Worm (Caenorhabditis elegans) whole organism, L3 larva: Measurements from ENCODE around the gene W03F9.1.

Experiments used
- R02D3.7 ChIP-seq: fragments of 150-350 bp; optimal IDR thresholded peaks from 2 replicates; lab custom pipeline; 2014; ENCODE audit warnings: missing biosample characterization, missing genetic modification characterization
- ama-1 ChIP-seq: fragments of 150-350 bp; optimal IDR thresholded peaks from 2 replicates; lab custom pipeline; 2018
- ceh-16 ChIP-seq: sonication (generic microtip); optimal IDR thresholded peaks from 2 replicates; lab custom pipeline; 2017; ENCODE audit warnings: missing biosample characterization, missing genetic modification characterization
- ceh-28 ChIP-seq: fragments of 150-350 bp; optimal IDR thresholded peaks from 2 replicates; lab custom pipeline; 2014; ENCODE audit warnings: missing biosample characterization, missing genetic modification reagents, missing genetic modification characterization
- ceh-82 ChIP-seq: fragments of 150-350 bp; optimal IDR thresholded peaks from 2 replicates; lab custom pipeline; 2014; ENCODE audit warnings: missing biosample characterization, missing genetic modification characterization
- daf-12 ChIP-seq: fragments of 150-350 bp; optimal IDR thresholded peaks from 2 replicates; lab custom pipeline; 2014; ENCODE audit warnings: missing biosample characterization, missing genetic modification reagents, missing genetic modification characterization
- egl-27 ChIP-seq: sonication (generic microtip); optimal IDR thresholded peaks from 4 replicates; lab custom pipeline; 2017; ENCODE audit warnings: missing biosample characterization, missing genetic modification reagents, missing genetic modification characterization
- egl-5 ChIP-seq: fragments of 150-350 bp; optimal IDR thresholded peaks from 2 replicates; lab custom pipeline; 2017; ENCODE audit warnings: missing biosample characterization, missing genetic modification reagents, missing genetic modification characterization, inconsistent platforms
- elt-1 ChIP-seq: fragments of 150-350 bp; optimal IDR thresholded peaks from 2 replicates; lab custom pipeline; 2014; ENCODE audit warnings: missing biosample characterization, missing genetic modification characterization
- elt-3 ChIP-seq, 3 experiments: fragments of 150-350 bp in 1 of 3; sonication (generic microtip) in 2 of 3; optimal IDR thresholded peaks; 2 replicates in 2 of 3; 4 replicates in 1 of 3; lab custom pipeline; 2014 to 2017; ENCODE audit warnings: missing biosample characterization in 3 of 3, missing genetic modification characterization in 3 of 3
- eor-1 ChIP-seq, 2 experiments: fragments of 150-350 bp; optimal IDR thresholded peaks; 2 replicates each; lab custom pipeline; 2014 to 2018; ENCODE audit warnings: missing biosample characterization in 2 of 2, missing genetic modification characterization in 2 of 2
- fkh-10 ChIP-seq: sonication (generic microtip); optimal IDR thresholded peaks from 2 replicates; lab custom pipeline; 2017; ENCODE audit warnings: missing biosample characterization, missing genetic modification reagents, missing genetic modification characterization
- fkh-2 ChIP-seq: fragments of 150-350 bp; optimal IDR thresholded peaks from 2 replicates; lab custom pipeline; 2014; ENCODE audit warnings: missing biosample characterization, missing genetic modification reagents, missing genetic modification characterization
- fos-1 ChIP-seq: fragments of 150-350 bp; optimal IDR thresholded peaks from 2 replicates; lab custom pipeline; 2014; ENCODE audit warnings: missing biosample characterization, missing genetic modification characterization
- hmg-11 ChIP-seq: sonication (generic microtip); optimal IDR thresholded peaks from 2 replicates; lab custom pipeline; 2016; ENCODE audit warnings: missing genetic modification characterization, missing compliant biosample characterization
- jun-1 ChIP-seq: fragments of 150-350 bp; optimal IDR thresholded peaks from 2 replicates; lab custom pipeline; 2014; ENCODE audit warnings: missing biosample characterization, missing genetic modification reagents, missing genetic modification characterization
- lin-15B ChIP-seq: fragments of 150-350 bp; optimal IDR thresholded peaks from 2 replicates; lab custom pipeline; 2014; ENCODE audit warnings: missing biosample characterization, missing genetic modification characterization
- lin-39 ChIP-seq: fragments of 150-350 bp; optimal IDR thresholded peaks from 2 replicates; lab custom pipeline; 2018; ENCODE audit warnings: missing biosample characterization, missing genetic modification reagents, missing genetic modification characterization
- lsy-12 ChIP-seq: sonication (generic microtip); optimal IDR thresholded peaks from 2 replicates; lab custom pipeline; 2016; ENCODE audit warnings: mild to moderate bottlenecking, missing genetic modification characterization, missing compliant biosample characterization
- mml-1 ChIP-seq: fragments of 150-350 bp; sonication (generic microtip); optimal IDR thresholded peaks from 3 replicates; lab custom pipeline; 2014; ENCODE audit warnings: missing biosample characterization, missing genetic modification characterization
- nfya-1 ChIP-seq: sonication (generic microtip); optimal IDR thresholded peaks from 2 replicates; lab custom pipeline; 2017; ENCODE audit warnings: missing genetic modification characterization, mild to moderate bottlenecking, missing compliant biosample characterization, antibody characterized with exemption, moderate library complexity; ENCODE audit not compliant: insufficient read depth
- nhr-11 ChIP-seq: fragments of 150-350 bp; optimal IDR thresholded peaks from 2 replicates; lab custom pipeline; 2014; ENCODE audit warnings: missing biosample characterization, missing genetic modification characterization
- nhr-12 ChIP-seq: fragments of 150-350 bp; optimal IDR thresholded peaks from 2 replicates; lab custom pipeline; 2014; ENCODE audit warnings: missing biosample characterization, missing genetic modification characterization
- nhr-23 ChIP-seq: fragments of 150-350 bp; optimal IDR thresholded peaks from 2 replicates; lab custom pipeline; 2014; ENCODE audit warnings: missing biosample characterization, missing genetic modification reagents, missing genetic modification characterization
- nhr-237 ChIP-seq: fragments of 150-350 bp; optimal IDR thresholded peaks from 2 replicates; lab custom pipeline; 2014; ENCODE audit warnings: missing biosample characterization, missing genetic modification characterization
- nhr-76 ChIP-seq: fragments of 150-350 bp; sonication (generic microtip); optimal IDR thresholded peaks from 5 replicates; lab custom pipeline; 2014; ENCODE audit warnings: missing biosample characterization, missing genetic modification characterization
- pha-4 ChIP-seq: fragments of 150-350 bp; optimal IDR thresholded peaks from 2 replicates; lab custom pipeline; 2014; ENCODE audit warnings: missing biosample characterization, missing genetic modification reagents, missing genetic modification characterization
- pqm-1 ChIP-seq: fragments of 150-350 bp; optimal IDR thresholded peaks from 2 replicates; lab custom pipeline; 2017; ENCODE audit warnings: missing biosample characterization, missing genetic modification characterization, inconsistent platforms
- sea-2 ChIP-seq: fragments of 150-350 bp; sonication (generic microtip); optimal IDR thresholded peaks from 4 replicates; lab custom pipeline; 2014; ENCODE audit warnings: missing biosample characterization, missing genetic modification reagents, missing genetic modification characterization
- skn-1 ChIP-seq: fragments of 150-350 bp; optimal IDR thresholded peaks from 2 replicates; lab custom pipeline; 2014; ENCODE audit warnings: missing biosample characterization, missing genetic modification characterization
- snpc-4 ChIP-seq: fragments of 150-350 bp; optimal IDR thresholded peaks from 2 replicates; lab custom pipeline; 2014; ENCODE audit warnings: missing biosample characterization, missing genetic modification characterization
- tbx-2 ChIP-seq: sonication (generic microtip); optimal IDR thresholded peaks from 2 replicates; lab custom pipeline; 2016; ENCODE audit warnings: mild to moderate bottlenecking, missing genetic modification characterization, missing compliant biosample characterization
- unc-39 ChIP-seq: sonication (generic microtip); optimal IDR thresholded peaks from 4 replicates; lab custom pipeline; 2017; ENCODE audit warnings: missing biosample characterization, missing genetic modification characterization
- unc-62 ChIP-seq: fragments of 150-350 bp; sonication (generic microtip); optimal IDR thresholded peaks from 4 replicates; lab custom pipeline; 2014; ENCODE audit warnings: missing biosample characterization, missing genetic modification reagents, missing genetic modification characterization
- ztf-11 ChIP-seq: fragments of 150-350 bp; optimal IDR thresholded peaks from 2 replicates; lab custom pipeline; 2014; ENCODE audit warnings: missing biosample characterization, missing genetic modification characterization
- ztf-4 ChIP-seq: fragments of 150-350 bp; optimal IDR thresholded peaks from 2 replicates; lab custom pipeline; 2014; ENCODE audit warnings: missing biosample characterization, missing genetic modification characterization

W03F9.1 gene

ce11 chrV:138592-138991 is 12.1 kb upstream of the W03F9.1 start, which contains the start of gene W03F9.9:
TSS of gene W03F9.9 (plus strand) at chrV:138892.
- no peak for TF ChIP-seq jun-1 (tag; lab: Kevin White, UChicago)
- TF ChIP-seq egl-27 (tag; lab: Kevin White, UChicago): no peak
- TF ChIP-seq nhr-11: no peak
- no peak for TF ChIP-seq nhr-237 (tag; lab: Kevin White, UChicago)
- no peak for TF ChIP-seq R02D3.7 (tag; lab: Kevin White, UChicago)
- no peak for TF ChIP-seq ceh-82 (tag; lab: Kevin White, UChicago)
- TF ChIP-seq ztf-4: no peak
- no peak for TF ChIP-seq lin-39 (tag; lab: Kevin White, UChicago)
- no peak for TF ChIP-seq snpc-4 (tag; lab: Kevin White, UChicago)
- no peak for TF ChIP-seq fkh-2 (tag; lab: Kevin White, UChicago)
- TF ChIP-seq eor-1 (tag; optimal IDR thresholded peaks at IDR 0.05; lab: Kevin White, UChicago): no peak
- TF ChIP-seq nhr-23 (tag; lab: Kevin White, UChicago): no peak
- TF ChIP-seq fos-1 (tag; lab: Kevin White, UChicago): no peak
- TF ChIP-seq pha-4: no peak
- TF ChIP-seq lin-15B (tag; lab: Kevin White, UChicago): no peak
- TF ChIP-seq sea-2 (GFP tag; lab: Kevin White, UChicago): no peak
- TF ChIP-seq lsy-12 (tag; lab: Kevin White, UChicago): no peak
- no peak for TF ChIP-seq nhr-76 (tag; lab: Kevin White, UChicago)
- TF ChIP-seq pqm-1 (tag; lab: Kevin White, UChicago): no peak

ce11 chrV:137667-138066 is 11.1 kb upstream of the W03F9.1 start:
- TF ChIP-seq snpc-4 (tag; lab: Kevin White, UChicago): no peak
- TF ChIP-seq ceh-82 (tag; lab: Kevin White, UChicago): no peak
- TF ChIP-seq eor-1 (tag; optimal IDR thresholded peaks at IDR 0.05; lab: Kevin White, UChicago): no peak
- TF ChIP-seq skn-1 (tag; lab: Kevin White, UChicago): no peak
- TF ChIP-seq mml-1 (tag; lab: Kevin White, UChicago): no peak
- TF ChIP-seq fkh-10: no peak
- no peak for TF ChIP-seq ceh-16
- TF ChIP-seq sea-2 (GFP tag; lab: Kevin White, UChicago): no peak
- TF ChIP-seq pqm-1 (tag; lab: Kevin White, UChicago): no peak
- TF ChIP-seq tbx-2: no peak
- no peak for TF ChIP-seq lin-39 (tag; lab: Kevin White, UChicago)
- no peak for TF ChIP-seq ama-1 (lab: Kevin White, UChicago)
- TF ChIP-seq nhr-23 (tag; lab: Kevin White, UChicago): no peak
- TF ChIP-seq daf-12 (tag; lab: Kevin White, UChicago): no peak
- TF ChIP-seq nhr-237 (tag; lab: Kevin White, UChicago): no peak
- TF ChIP-seq pha-4: no peak
- no peak for TF ChIP-seq unc-39 (tag; lab: Kevin White, UChicago)

ce11 chrV:130186-130585 is 3.7 kb upstream of the W03F9.1 start:
- TF ChIP-seq sea-2 (GFP tag; lab: Kevin White, UChicago) (no peak), egl-5 (tag; lab: Kevin White, UChicago) (no peak), jun-1 (tag; lab: Kevin White, UChicago) (no peak), fos-1 (tag; lab: Kevin White, UChicago) (no peak), nfya-1 (no peak)
- TF ChIP-seq, all 47 proteins: peak for 0

ce11 chrV:127882-128281 is 1.4 kb upstream of the W03F9.1 start, which contains the start of the genes W03F9.2 and sftb-2:
TSS of gene W03F9.2 (minus strand) at chrV:128034.
TSS of gene sftb-2 (plus strand) at chrV:128237.
- TF ChIP-seq pha-4 (peak; percentile 63), elt-3 (tag; optimal IDR thresholded peaks at IDR 0.05; lab: Kevin White, UChicago) (no peak), nhr-12 (tag; lab: Kevin White, UChicago) (no peak), snpc-4 (tag; lab: Kevin White, UChicago) (peak; percentile 4), elt-1 (tag; lab: Kevin White, UChicago) (no peak), unc-62 (GFP tag; lab: Kevin White, UChicago) (no peak), ceh-28 (tag; lab: Kevin White, UChicago) (no peak), lin-15B (tag; lab: Kevin White, UChicago) (peak; percentile 48), hmg-11 (tag; lab: Kevin White, UChicago) (peak; percentile 54), ztf-11 (tag; lab: Kevin White, UChicago) (no peak), nfya-1 (peak; percentile 52), ama-1 (lab: Kevin White, UChicago) (peak; percentile 23), eor-1 (tag; optimal IDR thresholded peaks at IDR 0.05; lab: Kevin White, UChicago) (no peak)
